Worm (Caenorhabditis elegans) whole organism, early embryonic: ENCODE data around the gene cest-31.

Experiments used
- B0310.2 ChIP-seq: sonication (generic microtip); optimal IDR thresholded peaks from 2 replicates; lab custom pipeline; 2016; ENCODE audit warnings: mild to moderate bottlenecking, missing genetic modification characterization, missing compliant biosample characterization
- F13C5.2 ChIP-seq: sonication (generic microtip); optimal IDR thresholded peaks from 2 replicates; lab custom pipeline; 2017; ENCODE audit warnings: mild to moderate bottlenecking, missing genetic modification characterization, inconsistent platforms, missing compliant biosample characterization
- aly-1 ChIP-seq: sonication (generic microtip); optimal IDR thresholded peaks from 2 replicates; lab custom pipeline; 2016; ENCODE audit warnings: missing genetic modification characterization, missing compliant biosample characterization
- ama-1 ChIP-seq: fragments of 150-350 bp; optimal IDR thresholded peaks from 2 replicates; lab custom pipeline; 2014
- ceh-13 ChIP-seq: fragments of 200-800 bp; sonication (Bioruptor generic); optimal IDR thresholded peaks from 2 replicates; lab custom pipeline; 2018; ENCODE audit warnings: mild to moderate bottlenecking, missing genetic modification characterization, missing compliant biosample characterization
- ceh-36 ChIP-seq: sonication (generic microtip); optimal IDR thresholded peaks from 2 replicates; lab custom pipeline; 2016; ENCODE audit warnings: missing genetic modification characterization, inconsistent platforms, missing compliant biosample characterization
- ets-7 ChIP-seq: sonication (generic microtip); optimal IDR thresholded peaks from 2 replicates; lab custom pipeline; 2016; ENCODE audit warnings: missing genotype, missing genetic modification characterization, missing compliant biosample characterization
- flt-1 ChIP-seq: fragments of 200-800 bp; sonication (Bioruptor generic); IDR thresholded peaks from 2 replicates; pipeline ENCODE4 v1.3.6; 2022; ENCODE audit warnings: missing genetic modification characterization, missing compliant biosample characterization
- hmbx-1 ChIP-seq: sonication (generic microtip); optimal IDR thresholded peaks from 2 replicates; lab custom pipeline; 2016; ENCODE audit warnings: mild to moderate bottlenecking, missing genetic modification characterization, missing compliant biosample characterization
- hmg-4 ChIP-seq: fragments of 200-800 bp; sonication (Bioruptor generic); optimal IDR thresholded peaks from 2 replicates; lab custom pipeline; 2018; ENCODE audit warnings: mild to moderate bottlenecking, missing genetic modification characterization, missing compliant biosample characterization
- hnd-1 ChIP-seq: sonication (generic microtip); optimal IDR thresholded peaks from 2 replicates; lab custom pipeline; 2016; ENCODE audit warnings: missing genetic modification characterization, missing compliant biosample characterization
- pes-1 ChIP-seq: fragments of 200-800 bp; sonication (Bioruptor generic); IDR thresholded peaks from 2 replicates; pipeline ENCODE4 v1.3.6; 2022; ENCODE audit warnings: missing genetic modification reagents, missing genetic modification characterization, missing compliant biosample characterization
- scrt-1 ChIP-seq: fragments of 200-800 bp; sonication (Bioruptor generic); IDR thresholded peaks from 2 replicates; pipeline ENCODE4 v1.3.6; 2022; ENCODE audit warnings: missing genetic modification characterization, missing compliant biosample characterization
- sea-1 ChIP-seq: fragments of 200-800 bp; sonication (Bioruptor generic); conservative IDR thresholded peaks from 2 replicates; pipeline ENCODE4 v1.3.6; 2022; ENCODE audit warnings: missing genetic modification characterization, missing compliant biosample characterization
- tbx-11 ChIP-seq: fragments of 200-800 bp; sonication (Bioruptor generic); IDR thresholded peaks from 2 replicates; pipeline ENCODE4 v1.3.6; 2022; ENCODE audit warnings: missing genetic modification characterization, missing compliant biosample characterization
- tbx-37 ChIP-seq: fragments of 200-800 bp; sonication (Bioruptor generic); conservative IDR thresholded peaks from 2 replicates; pipeline ENCODE4 v1.3.6; 2022; ENCODE audit warnings: missing genetic modification reagents, missing genetic modification characterization, missing compliant biosample characterization
- tra-4 ChIP-seq: sonication (generic microtip); optimal IDR thresholded peaks from 2 replicates; lab custom pipeline; 2017; ENCODE audit warnings: missing genetic modification characterization, missing compliant biosample characterization

Gene cest-31

DNA sequence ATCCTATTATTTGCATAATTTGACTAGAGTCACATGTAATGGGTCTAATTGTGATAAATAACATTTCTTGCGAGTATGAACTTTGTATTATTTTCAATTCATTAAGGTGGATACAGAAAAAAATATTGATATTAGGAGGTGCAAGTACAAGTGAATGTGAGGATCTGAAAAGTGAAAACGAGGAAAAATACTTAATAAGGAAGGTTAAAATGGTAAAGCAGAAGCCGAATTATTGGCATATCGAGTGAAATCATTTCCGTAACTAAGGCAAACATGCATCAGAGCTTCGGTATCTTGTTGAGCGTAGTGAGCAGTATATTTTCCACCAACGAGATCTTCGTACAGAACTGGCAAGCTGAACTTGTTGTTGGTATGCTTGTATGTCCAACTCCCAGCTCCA lies 30.4 kb downstream of the cest-31 start:
- TF ChIP-seq tra-4 (tag; lab: Kevin White, UChicago) = no peak
- TF ChIP-seq tbx-11 (GFP tag; lab: Robert Waterston, UW) = no peak
- TF ChIP-seq ceh-36 = no peak
- TF ChIP-seq scrt-1 (GFP tag; lab: Robert Waterston, UW) = no peak
- no peak for TF ChIP-seq B0310.2 (tag; lab: Kevin White, UChicago)
- TF ChIP-seq ama-1 = no peak
- no peak for TF ChIP-seq aly-1 (tag; lab: Kevin White, UChicago)
- TF ChIP-seq tbx-37 = no peak
- no peak for TF ChIP-seq pes-1 (GFP tag; lab: Robert Waterston, UW)

DNA sequence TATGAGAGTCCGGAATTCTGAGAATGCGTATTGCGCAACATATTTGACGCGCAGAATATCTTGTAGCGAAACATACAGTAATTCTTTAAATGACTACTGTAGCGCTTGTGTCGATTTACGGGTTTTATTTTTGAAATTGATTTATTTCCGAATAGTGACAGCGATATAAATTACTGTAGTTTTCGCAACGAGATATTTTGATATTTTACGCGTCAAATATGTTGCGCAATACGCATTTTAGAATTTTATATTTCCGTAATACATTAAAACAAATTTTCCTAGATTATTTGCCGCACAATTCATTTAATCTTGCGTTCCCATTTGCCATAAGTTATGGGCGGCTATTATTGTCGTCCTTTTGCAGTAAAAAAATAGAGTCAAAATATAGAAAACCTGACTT lies 31.3 kb downstream of the cest-31 start:
- TF ChIP-seq B0310.2 (tag; lab: Kevin White, UChicago) (no peak), hnd-1 (no peak), ceh-36 (no peak), tbx-11 (GFP tag; lab: Robert Waterston, UW) (no peak), flt-1 (GFP tag; lab: Robert Waterston, UW) (no peak), tra-4 (tag; lab: Kevin White, UChicago) (no peak), F13C5.2 (tag; lab: Kevin White, UChicago) (no peak), hmg-4 (no peak), ama-1 (no peak), ets-7 (no peak), sea-1 (GFP tag; lab: Robert Waterston, UW) (no peak), pes-1 (GFP tag; lab: Robert Waterston, UW) (no peak), aly-1 (tag; lab: Kevin White, UChicago) (no peak), tbx-37 (no peak), scrt-1 (GFP tag; lab: Robert Waterston, UW) (no peak)

DNA sequence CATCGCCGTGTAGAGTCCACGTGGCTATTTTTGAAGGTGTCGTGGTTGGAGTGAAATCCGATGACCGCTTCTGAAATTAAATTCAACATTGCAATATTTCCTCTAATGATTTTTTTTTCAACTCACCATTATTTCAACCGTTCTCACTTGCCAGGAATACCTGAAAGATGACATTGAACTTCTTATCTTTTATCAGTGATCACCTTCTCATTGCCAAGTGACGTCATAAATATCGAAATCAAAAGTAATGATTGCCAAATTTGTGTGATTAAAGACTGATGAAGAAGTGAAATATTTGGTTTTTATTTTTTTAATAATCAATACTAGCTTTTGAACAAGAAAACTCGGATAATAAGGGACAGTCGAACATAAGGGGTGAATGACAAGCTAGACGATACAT lies 32.7 kb downstream of the cest-31 start, which contains the start of gene W02F12.4:
TSS of gene W02F12.4 (minus strand) at position 164 of the 400 bp plus-strand sequence.
- TF ChIP-seq hnd-1 (no peak), hmbx-1 (no peak), flt-1 (GFP tag; lab: Robert Waterston, UW) (no peak), tbx-37 (no peak)

DNA sequence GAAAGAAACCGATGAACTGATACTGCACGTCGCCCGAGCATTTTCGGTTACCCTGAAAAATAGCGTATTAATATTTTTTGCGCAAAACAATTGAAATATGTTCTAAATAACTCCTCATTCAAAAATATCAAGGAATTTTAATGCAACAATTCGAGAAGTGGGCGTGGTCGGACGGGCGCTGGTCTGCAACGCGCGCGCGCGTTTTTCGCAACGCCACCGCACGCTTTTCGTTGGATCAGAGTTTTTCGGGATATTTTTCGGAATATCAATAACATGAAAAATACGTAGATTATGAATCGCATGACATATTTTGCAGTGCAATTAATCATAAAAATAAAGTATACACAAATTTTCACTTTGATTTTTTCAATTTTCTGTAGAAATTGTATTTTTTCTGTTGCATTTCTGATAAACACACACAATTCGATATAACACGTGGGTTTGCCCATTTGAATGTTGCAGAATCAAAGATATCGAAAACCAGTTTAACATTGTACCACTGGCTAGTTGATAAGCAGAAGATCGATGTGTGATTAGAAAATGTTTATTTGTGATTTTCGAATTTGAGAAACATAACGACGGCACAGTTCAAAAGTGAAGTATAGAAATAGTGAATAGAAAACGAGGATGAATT lies 35.1 kb downstream of the cest-31 start, which contains the start of gene dlst-1:
TSS of gene dlst-1 (minus strand) at position 52 of the 634 bp plus-strand sequence.
- TF ChIP-seq ama-1 = no peak
- peak; percentile 52 for TF ChIP-seq aly-1 (tag; lab: Kevin White, UChicago)
- TF ChIP-seq sea-1 (GFP tag; lab: Robert Waterston, UW) = peak; percentile 51; the same call in 1 of the 2 replicates
- TF ChIP-seq ceh-13 (GFP tag; lab: Kevin White, UChicago) = peak; percentile 21
- peak; percentile 23 for TF ChIP-seq B0310.2 (tag; lab: Kevin White, UChicago)
- TF ChIP-seq ceh-36 = peak; percentile 49
- TF ChIP-seq hmbx-1 = peak; percentile 5
- no peak for TF ChIP-seq tbx-37
- peak; percentile 87 for TF ChIP-seq F13C5.2 (tag; lab: Kevin White, UChicago)
- TF ChIP-seq scrt-1 (GFP tag; lab: Robert Waterston, UW) = 0 out of 2 replicates have a peak, but pooled peaks have one; percentile 50
- peak; percentile 71 for TF ChIP-seq tbx-11 (GFP tag; lab: Robert Waterston, UW)
- TF ChIP-seq hnd-1 = peak; percentile 19
- no peak for TF ChIP-seq ets-7
- peak; percentile 46; the same call in 1 of the 2 replicates for TF ChIP-seq flt-1 (GFP tag; lab: Robert Waterston, UW)
- peak; percentile 66 for TF ChIP-seq hmg-4
- no peak for TF ChIP-seq tra-4 (tag; lab: Kevin White, UChicago)
- TF ChIP-seq pes-1 (GFP tag; lab: Robert Waterston, UW) = peak; percentile 70; the same call in 1 of the 2 replicates

DNA sequence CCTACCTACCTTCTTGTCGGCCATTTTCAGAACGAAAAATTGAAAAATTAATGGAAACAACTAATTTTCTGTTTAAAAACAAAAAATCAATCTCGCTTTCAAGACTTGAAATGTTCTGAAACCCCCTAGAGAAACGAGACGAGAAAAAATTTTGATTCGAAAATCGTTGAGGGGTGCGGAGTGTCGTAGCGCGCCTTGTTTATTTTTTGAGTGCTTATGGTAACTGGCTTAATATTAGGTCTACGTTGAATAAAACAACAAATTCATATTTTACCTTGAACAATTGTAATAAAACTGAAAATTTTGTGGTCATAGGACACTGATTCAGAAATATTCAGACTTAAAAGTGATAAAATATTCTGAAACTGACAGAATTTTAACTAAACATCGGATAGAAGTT lies 36.4 kb downstream of the cest-31 start, which contains the start of gene sna-1:
TSS of gene sna-1 (minus strand) at position 218 of the 400 bp plus-strand sequence.
- TF ChIP-seq F13C5.2 (tag; lab: Kevin White, UChicago) = no peak
- no peak for TF ChIP-seq aly-1 (tag; lab: Kevin White, UChicago)
- TF ChIP-seq pes-1 (GFP tag; lab: Robert Waterston, UW) = no peak
- no peak for TF ChIP-seq tra-4 (tag; lab: Kevin White, UChicago)
- no peak for TF ChIP-seq B0310.2 (tag; lab: Kevin White, UChicago)
- no peak for TF ChIP-seq flt-1 (GFP tag; lab: Robert Waterston, UW)
- no peak for TF ChIP-seq tbx-11 (GFP tag; lab: Robert Waterston, UW)
- no peak for TF ChIP-seq hmbx-1
- TF ChIP-seq hnd-1 = no peak
- no peak for TF ChIP-seq ets-7
- no peak for TF ChIP-seq ceh-36
- TF ChIP-seq scrt-1 (GFP tag; lab: Robert Waterston, UW) = no peak
- no peak for TF ChIP-seq hmg-4
- TF ChIP-seq sea-1 (GFP tag; lab: Robert Waterston, UW) = no peak
- TF ChIP-seq ama-1 = no peak

DNA sequence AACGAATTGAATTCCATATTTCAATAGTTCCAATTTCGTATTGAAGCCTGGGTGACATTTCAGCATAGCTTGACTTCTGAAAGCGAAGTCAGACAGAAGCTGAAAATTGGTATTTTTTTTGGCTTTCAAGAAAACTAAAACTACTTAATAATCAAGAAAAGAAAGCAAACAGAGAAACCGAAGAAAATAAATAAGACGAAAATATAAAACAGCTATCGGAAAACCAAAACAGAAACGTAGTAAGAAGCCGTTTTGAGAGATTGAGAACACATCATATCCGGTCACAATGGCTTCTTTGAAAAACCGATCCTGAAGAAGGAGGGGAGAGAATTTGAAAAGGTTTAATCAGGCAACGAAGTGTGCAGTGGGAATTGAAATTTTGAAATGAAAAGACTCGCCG lies 44.2 kb downstream of the cest-31 start, which contains the start of gene srg-30:
TSS of gene srg-30 (minus strand) at position 101 of the 400 bp plus-strand sequence.
- TF ChIP-seq F13C5.2 (tag; lab: Kevin White, UChicago) (no peak), sea-1 (GFP tag; lab: Robert Waterston, UW) (no peak), tbx-37 (no peak), ceh-13 (GFP tag; lab: Kevin White, UChicago) (no peak), B0310.2 (tag; lab: Kevin White, UChicago) (no peak), ceh-36 (no peak), pes-1 (GFP tag; lab: Robert Waterston, UW) (no peak), hnd-1 (no peak), flt-1 (GFP tag; lab: Robert Waterston, UW) (no peak), tbx-11 (GFP tag; lab: Robert Waterston, UW) (no peak), scrt-1 (GFP tag; lab: Robert Waterston, UW) (no peak), aly-1 (tag; lab: Kevin White, UChicago) (no peak), hmbx-1 (no peak), ama-1 (no peak), hmg-4 (no peak), ets-7 (no peak), tra-4 (tag; lab: Kevin White, UChicago) (no peak)

DNA sequence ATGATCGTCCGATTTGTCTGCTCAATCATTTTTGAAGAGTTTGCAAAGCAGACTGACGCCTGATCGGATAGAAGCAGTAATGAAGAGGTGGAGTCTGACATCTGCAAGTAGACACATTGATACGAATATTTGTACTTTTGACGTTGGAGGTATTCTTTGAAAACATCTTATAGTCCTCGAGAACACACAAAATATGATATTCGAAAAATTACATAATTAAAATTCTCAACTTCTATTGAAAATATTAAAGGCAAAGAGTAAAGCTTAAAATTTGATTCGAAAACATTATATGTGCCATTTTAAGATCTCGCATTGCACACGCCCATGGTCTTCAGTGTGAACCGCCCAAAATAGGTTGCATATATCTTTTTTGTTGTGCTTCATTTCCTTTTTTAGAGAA lies 48.3 kb downstream of the cest-31 start, which contains the start of gene ZC487.2:
TSS of gene ZC487.2 (minus strand) at position 101 of the 400 bp plus-strand sequence.
- TF ChIP-seq tbx-37 (no peak), ceh-13 (GFP tag; lab: Kevin White, UChicago) (no peak), ets-7 (no peak), tbx-11 (GFP tag; lab: Robert Waterston, UW) (no peak), pes-1 (GFP tag; lab: Robert Waterston, UW) (no peak), hmg-4 (no peak), B0310.2 (tag; lab: Kevin White, UChicago) (no peak), sea-1 (GFP tag; lab: Robert Waterston, UW) (no peak), hmbx-1 (no peak), F13C5.2 (tag; lab: Kevin White, UChicago) (no peak), tra-4 (tag; lab: Kevin White, UChicago) (no peak), aly-1 (tag; lab: Kevin White, UChicago) (no peak), flt-1 (GFP tag; lab: Robert Waterston, UW) (no peak)
